Worm (Caenorhabditis elegans): ENCODE results near the gene D2023.3.

- no peak for TF ChIP-seq aly-1 (tag; optimal IDR thresholded peaks at IDR 0.05)
- TF ChIP-seq scrt-1 (GFP tag; IDR thresholded peaks at IDR 0.05) = no peak
- TF ChIP-seq flt-1 (GFP tag; IDR thresholded peaks at IDR 0.05) = no peak
- TF ChIP-seq tra-4 (tag; optimal IDR thresholded peaks at IDR 0.05) = no peak
- no peak for TF ChIP-seq ama-1 (optimal IDR thresholded peaks at IDR 0.05)
- no peak for TF ChIP-seq pes-1 (GFP tag; IDR thresholded peaks at IDR 0.05)
- TF ChIP-seq tbx-37 (GFP tag; conservative IDR thresholded peaks at IDR 0.05) = no peak
Measured at ce11 chrV:11777846-11778245, 34.0 kb downstream of the D2023.3 start.
